Worm (Caenorhabditis elegans) whole organism, L3 larva: ENCODE data around the gene Y41G9A.10.

Source experiments
- ama-1 ChIP-seq: fragments of 150-350 bp; optimal IDR thresholded peaks from 2 replicates; lab custom pipeline; 2018
- fos-1 ChIP-seq: fragments of 150-350 bp; optimal IDR thresholded peaks from 2 replicates; lab custom pipeline; 2014; ENCODE audit warnings: missing biosample characterization, missing genetic modification characterization
- lin-39 ChIP-seq: fragments of 150-350 bp; optimal IDR thresholded peaks from 2 replicates; lab custom pipeline; 2018; ENCODE audit warnings: missing biosample characterization, missing genetic modification reagents, missing genetic modification characterization
- nhr-237 ChIP-seq: fragments of 150-350 bp; optimal IDR thresholded peaks from 2 replicates; lab custom pipeline; 2014; ENCODE audit warnings: missing biosample characterization, missing genetic modification characterization
- nhr-25 ChIP-seq: sonication (generic microtip); optimal IDR thresholded peaks from 2 replicates; lab custom pipeline; 2017; ENCODE audit warnings: missing biosample characterization, missing genetic modification characterization
- nhr-28 ChIP-seq: fragments of 150-350 bp; optimal IDR thresholded peaks from 2 replicates; lab custom pipeline; 2014; ENCODE audit warnings: missing biosample characterization, missing genetic modification characterization
- nhr-76 ChIP-seq: fragments of 150-350 bp; sonication (generic microtip); optimal IDR thresholded peaks from 5 replicates; lab custom pipeline; 2014; ENCODE audit warnings: missing biosample characterization, missing genetic modification characterization
- pha-4 ChIP-seq: fragments of 150-350 bp; optimal IDR thresholded peaks from 2 replicates; lab custom pipeline; 2014; ENCODE audit warnings: missing biosample characterization, missing genetic modification reagents, missing genetic modification characterization
- skn-1 ChIP-seq: fragments of 150-350 bp; optimal IDR thresholded peaks from 2 replicates; lab custom pipeline; 2014; ENCODE audit warnings: missing biosample characterization, missing genetic modification characterization
- snpc-4 ChIP-seq: fragments of 150-350 bp; optimal IDR thresholded peaks from 2 replicates; lab custom pipeline; 2014; ENCODE audit warnings: missing biosample characterization, missing genetic modification characterization
- tbx-2 ChIP-seq: sonication (generic microtip); optimal IDR thresholded peaks from 2 replicates; lab custom pipeline; 2016; ENCODE audit warnings: mild to moderate bottlenecking, missing genetic modification characterization, missing compliant biosample characterization
- unc-39 ChIP-seq: sonication (generic microtip); optimal IDR thresholded peaks from 4 replicates; lab custom pipeline; 2017; ENCODE audit warnings: missing biosample characterization, missing genetic modification characterization
- unc-62 ChIP-seq: fragments of 150-350 bp; sonication (generic microtip); optimal IDR thresholded peaks from 4 replicates; lab custom pipeline; 2014; ENCODE audit warnings: missing biosample characterization, missing genetic modification reagents, missing genetic modification characterization
- zag-1 ChIP-seq: fragments of 150-350 bp; optimal IDR thresholded peaks from 2 replicates; lab custom pipeline; 2014; ENCODE audit warnings: missing biosample characterization, missing genetic modification characterization

DNA sequence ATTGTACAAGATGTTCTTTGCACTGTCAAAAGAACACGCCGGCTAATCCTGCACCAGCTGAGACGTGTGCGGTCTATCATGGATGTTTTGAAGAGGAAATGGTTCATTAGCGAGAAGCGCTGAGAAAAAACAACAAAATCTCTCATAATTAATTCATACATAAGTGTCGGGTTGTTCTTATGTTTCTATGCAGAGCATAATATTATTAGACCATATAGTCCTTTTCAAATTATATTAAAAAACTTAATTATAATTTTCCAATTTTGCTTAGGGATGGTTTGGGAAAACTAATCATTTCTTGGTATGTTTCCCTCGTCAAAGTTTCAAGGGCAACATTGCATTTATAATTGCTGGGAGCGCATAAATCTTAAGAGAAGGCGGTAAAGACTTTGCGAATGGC lies 24.6 kb downstream of the Y41G9A.10 start:
- TF ChIP-seq nhr-28 (tag; lab: Kevin White, UChicago): no peak
- no peak for TF ChIP-seq tbx-2
- TF ChIP-seq zag-1 (tag; lab: Kevin White, UChicago): no peak
- TF ChIP-seq fos-1 (tag; lab: Kevin White, UChicago): no peak
- no peak for TF ChIP-seq snpc-4 (tag; lab: Kevin White, UChicago)
- no peak for TF ChIP-seq unc-62 (GFP tag; lab: Kevin White, UChicago)
- TF ChIP-seq lin-39: no peak
- no peak for TF ChIP-seq ama-1 (lab: Kevin White, UChicago)
- no peak for TF ChIP-seq nhr-76 (tag; lab: Kevin White, UChicago)
- no peak for TF ChIP-seq nhr-25 (tag; lab: Kevin White, UChicago)
- TF ChIP-seq unc-39 (tag; lab: Kevin White, UChicago): no peak
- TF ChIP-seq skn-1: no peak
- no peak for TF ChIP-seq pha-4 (tag; lab: Kevin White, UChicago)
- no peak for TF ChIP-seq nhr-237 (tag; lab: Kevin White, UChicago)
